Worm (Caenorhabditis elegans): ENCODE data around the gene cyp-35A5.

- TF ChIP-seq W03F9.2 (tag; optimal IDR thresholded peaks at IDR 0.05) (no peak), dao-5 (tag; optimal IDR thresholded peaks at IDR 0.05) (no peak), him-1 (tag; optimal IDR thresholded peaks at IDR 0.05) (no peak)
These were observed 43.7 kb downstream of the cyp-35A5 start, which contains the start of gene nlp-31 for ce11 chrV:3979819-3980218.
